Worm (Caenorhabditis elegans) whole organism, L2 larva: ENCODE data around the gene B0280.17.

Experiments used
- C34F6.9 ChIP-seq: fragments of 150-350 bp; optimal IDR thresholded peaks from 2 replicates; lab custom pipeline; 2014; ENCODE audit warnings: missing biosample characterization, missing genetic modification characterization
- F13H6.1 ChIP-seq: sonication (generic microtip); optimal IDR thresholded peaks from 2 replicates; lab custom pipeline; 2016; ENCODE audit warnings: missing genetic modification characterization, missing compliant biosample characterization
- Y55F3AM.14 ChIP-seq: fragments of 200-800 bp; sonication (Bioruptor generic); optimal IDR thresholded peaks from 2 replicates; lab custom pipeline; 2018; ENCODE audit warnings: mild to moderate bottlenecking, missing genetic modification characterization, missing compliant biosample characterization
- ZK546.5 ChIP-seq: sonication (generic microtip); optimal IDR thresholded peaks from 2 replicates; lab custom pipeline; 2017; ENCODE audit warnings: missing biosample characterization, missing genetic modification characterization
- alr-1 ChIP-seq: fragments of 150-350 bp; optimal IDR thresholded peaks from 2 replicates; lab custom pipeline; 2014; ENCODE audit warnings: missing biosample characterization, missing genetic modification characterization
- ama-1 ChIP-seq: fragments of 150-350 bp; optimal IDR thresholded peaks from 2 replicates; lab custom pipeline; 2018; ENCODE audit warnings: inconsistent platforms
- blmp-1 ChIP-seq: sonication (generic microtip); optimal IDR thresholded peaks from 2 replicates; lab custom pipeline; 2017; ENCODE audit warnings: missing genetic modification characterization, mild to moderate bottlenecking, missing compliant biosample characterization, antibody characterized with exemption, moderate library complexity; ENCODE audit not compliant: insufficient read depth
- ceh-16 ChIP-seq: fragments of 150-350 bp; optimal IDR thresholded peaks from 2 replicates; lab custom pipeline; 2014; ENCODE audit warnings: missing biosample characterization, missing genetic modification characterization
- ceh-82 ChIP-seq: fragments of 150-350 bp; optimal IDR thresholded peaks from 2 replicates; lab custom pipeline; 2014; ENCODE audit warnings: missing biosample characterization, missing genetic modification characterization
- crh-2 ChIP-seq: sonication (generic microtip); optimal IDR thresholded peaks from 2 replicates; lab custom pipeline; 2017; ENCODE audit warnings: missing biosample characterization, missing genetic modification characterization
- egl-27 ChIP-seq: sonication (generic microtip); optimal IDR thresholded peaks from 3 replicates; lab custom pipeline; 2017; ENCODE audit warnings: missing biosample characterization, missing genetic modification reagents, missing genetic modification characterization
- elt-1 ChIP-seq: fragments of 150-350 bp; optimal IDR thresholded peaks from 2 replicates; lab custom pipeline; 2014; ENCODE audit warnings: missing biosample characterization, missing genetic modification characterization
- elt-3 ChIP-seq: sonication (generic microtip); optimal IDR thresholded peaks from 2 replicates; lab custom pipeline; 2017; ENCODE audit warnings: missing biosample characterization, missing genetic modification characterization
- fos-1 ChIP-seq: fragments of 150-350 bp; optimal IDR thresholded peaks from 2 replicates; lab custom pipeline; 2014; ENCODE audit warnings: missing biosample characterization, missing genetic modification characterization
- gmeb-1 ChIP-seq: fragments of 150-350 bp; optimal IDR thresholded peaks from 2 replicates; lab custom pipeline; 2014; ENCODE audit warnings: missing biosample characterization, missing genetic modification characterization
- lin-11 ChIP-seq: fragments of 150-350 bp; sonication (generic microtip); optimal IDR thresholded peaks from 2 replicates; lab custom pipeline; 2014; ENCODE audit warnings: missing biosample characterization, missing genetic modification characterization, inconsistent platforms, mixed read lengths
- lin-13 ChIP-seq: fragments of 150-350 bp; optimal IDR thresholded peaks from 2 replicates; lab custom pipeline; 2014; ENCODE audit warnings: missing biosample characterization, missing genetic modification reagents, missing genetic modification characterization
- lin-39 ChIP-seq: fragments of 150-350 bp; optimal IDR thresholded peaks from 2 replicates; lab custom pipeline; 2014; ENCODE audit warnings: missing biosample characterization, missing genetic modification reagents, missing genetic modification characterization
- lsy-2 ChIP-seq, 2 experiments: fragments of 150-350 bp in 1 of 2; sonication (generic microtip) in 1 of 2; optimal IDR thresholded peaks; 2 replicates each; lab custom pipeline; 2014 to 2017; ENCODE audit warnings: missing biosample characterization in 2 of 2, missing genetic modification characterization in 2 of 2
- mab-5 ChIP-seq: fragments of 150-350 bp; optimal IDR thresholded peaks from 2 replicates; lab custom pipeline; 2014; ENCODE audit warnings: missing biosample characterization, missing genetic modification characterization
- mbf-1 ChIP-seq: sonication (generic microtip); optimal IDR thresholded peaks from 2 replicates; lab custom pipeline; 2017; ENCODE audit warnings: missing biosample characterization, missing genetic modification characterization
- mdl-1 ChIP-seq, 2 experiments: fragments of 150-350 bp in 1 of 2; sonication (generic microtip) in 1 of 2; optimal IDR thresholded peaks; 2 replicates each; lab custom pipeline; 2017; ENCODE audit warnings: missing biosample characterization in 2 of 2, missing genetic modification characterization in 2 of 2
- nhr-10 ChIP-seq: sonication (generic microtip); optimal IDR thresholded peaks from 2 replicates; lab custom pipeline; 2017; ENCODE audit warnings: missing biosample characterization, missing genetic modification characterization
- nhr-11 ChIP-seq: fragments of 150-350 bp; optimal IDR thresholded peaks from 2 replicates; lab custom pipeline; 2014; ENCODE audit warnings: missing biosample characterization, missing genetic modification characterization
- nhr-12 ChIP-seq: fragments of 150-350 bp; optimal IDR thresholded peaks from 2 replicates; lab custom pipeline; 2014; ENCODE audit warnings: missing biosample characterization, missing genetic modification characterization
- nhr-129 ChIP-seq: fragments of 150-350 bp; optimal IDR thresholded peaks from 2 replicates; lab custom pipeline; 2014; ENCODE audit warnings: missing biosample characterization, missing genetic modification characterization
- nhr-21 ChIP-seq: fragments of 150-350 bp; optimal IDR thresholded peaks from 2 replicates; lab custom pipeline; 2014; ENCODE audit warnings: missing biosample characterization, missing genetic modification characterization
- nhr-23 ChIP-seq: fragments of 150-350 bp; optimal IDR thresholded peaks from 2 replicates; lab custom pipeline; 2014; ENCODE audit warnings: missing biosample characterization, missing genetic modification reagents, missing genetic modification characterization
- nhr-237 ChIP-seq: fragments of 150-350 bp; optimal IDR thresholded peaks from 2 replicates; lab custom pipeline; 2014; ENCODE audit warnings: missing biosample characterization, missing genetic modification characterization
- nhr-6 ChIP-seq: fragments of 150-350 bp; optimal IDR thresholded peaks from 2 replicates; lab custom pipeline; 2014; ENCODE audit warnings: missing biosample characterization, missing genetic modification characterization
- nhr-77 ChIP-seq: fragments of 150-350 bp; optimal IDR thresholded peaks from 2 replicates; lab custom pipeline; 2014; ENCODE audit warnings: missing biosample characterization, missing genetic modification characterization
- skn-1 ChIP-seq: sonication (generic microtip); optimal IDR thresholded peaks from 2 replicates; lab custom pipeline; 2017; ENCODE audit warnings: missing biosample characterization, missing genetic modification characterization
- sma-3 ChIP-seq: sonication (generic microtip); optimal IDR thresholded peaks from 2 replicates; lab custom pipeline; 2016; ENCODE audit warnings: missing genetic modification reagents, missing genetic modification characterization, missing compliant biosample characterization
- sma-9 ChIP-seq, 2 experiments: fragments of 150-350 bp in 1 of 2; sonication (generic microtip) in 1 of 2; optimal IDR thresholded peaks; 2 replicates each; lab custom pipeline; 2014 to 2016; ENCODE audit warnings: missing genetic modification characterization in 2 of 2, mild to moderate bottlenecking in 1 of 2, missing biosample characterization in 1 of 2, missing compliant biosample characterization in 1 of 2, missing genetic modification reagents in 1 of 2, moderate library complexity in 1 of 2
- snpc-4 ChIP-seq: fragments of 150-350 bp; optimal IDR thresholded peaks from 2 replicates; lab custom pipeline; 2014; ENCODE audit warnings: missing biosample characterization, missing genetic modification characterization
- unc-39 ChIP-seq: fragments of 150-350 bp; optimal IDR thresholded peaks from 2 replicates; lab custom pipeline; 2014; ENCODE audit warnings: missing biosample characterization, missing genetic modification characterization
- unc-55 ChIP-seq: fragments of 150-350 bp; sonication (generic microtip); optimal IDR thresholded peaks from 3 replicates; lab custom pipeline; 2014; ENCODE audit warnings: missing biosample characterization, missing genetic modification reagents, missing genetic modification characterization
- unc-62 ChIP-seq: fragments of 150-350 bp; optimal IDR thresholded peaks from 2 replicates; lab custom pipeline; 2014; ENCODE audit warnings: missing biosample characterization, missing genetic modification reagents, missing genetic modification characterization
- zag-1 ChIP-seq: fragments of 150-350 bp; optimal IDR thresholded peaks from 2 replicates; lab custom pipeline; 2014; ENCODE audit warnings: missing biosample characterization, missing genetic modification characterization
- ztf-4 ChIP-seq: fragments of 150-350 bp; optimal IDR thresholded peaks from 2 replicates; lab custom pipeline; 2014; ENCODE audit warnings: missing biosample characterization, missing genetic modification characterization

B0280.17 gene

DNA sequence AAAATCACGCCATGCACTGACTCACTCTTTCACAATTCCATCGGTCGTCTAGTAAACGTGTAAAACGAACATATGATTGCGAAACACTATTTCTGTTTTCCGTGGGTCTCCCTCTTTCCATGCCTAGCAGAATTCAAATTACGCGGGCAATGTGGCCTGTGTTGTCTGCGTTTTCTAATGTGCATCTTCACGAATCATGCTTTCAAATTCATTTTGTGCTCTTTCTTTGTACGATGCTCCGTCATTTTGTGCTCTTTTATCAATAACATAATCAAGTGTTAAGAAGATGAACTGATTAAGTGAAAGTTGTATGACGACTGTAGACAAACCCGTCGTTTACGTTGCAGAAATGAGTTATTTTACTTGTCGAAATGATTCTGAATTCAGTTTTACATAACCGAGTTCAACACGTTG, 29.9 kb upstream of the B0280.17 start:
- TF ChIP-seq Y55F3AM.14 (GFP tag; lab: Kevin White, UChicago) = no peak
- no peak for TF ChIP-seq zag-1
- TF ChIP-seq unc-55 (GFP tag; lab: Kevin White, UChicago) = peak; percentile 57
- TF ChIP-seq F13H6.1 (tag; lab: Kevin White, UChicago) = peak; percentile 51
- TF ChIP-seq nhr-6 = no peak
- no peak for TF ChIP-seq nhr-12
- TF ChIP-seq nhr-10 (tag; lab: Kevin White, UChicago) = no peak
- no peak for TF ChIP-seq sma-3 (GFP tag; lab: Kevin White, UChicago)
- TF ChIP-seq ztf-4 (tag; lab: Kevin White, UChicago) = no peak
- TF ChIP-seq sma-9 (GFP tag; optimal IDR thresholded peaks at IDR 0.05; lab: Kevin White, UChicago) = peak; percentile 73
- no peak for TF ChIP-seq sma-9 (tag; optimal IDR thresholded peaks at IDR 0.05; lab: Kevin White, UChicago)
- no peak for TF ChIP-seq nhr-23
- TF ChIP-seq ama-1 (lab: Kevin White, UChicago) = no peak
- TF ChIP-seq alr-1 (tag; lab: Kevin White, UChicago) = no peak
- no peak for TF ChIP-seq ZK546.5 (tag; lab: Kevin White, UChicago)
- TF ChIP-seq mab-5 = no peak
- TF ChIP-seq ceh-16 = no peak
- TF ChIP-seq crh-2 (tag; lab: Kevin White, UChicago) = peak; percentile 87
- no peak for TF ChIP-seq nhr-11 (tag; lab: Kevin White, UChicago)
- TF ChIP-seq lin-11 (tag; lab: Kevin White, UChicago) = no peak
- peak; percentile 43 for TF ChIP-seq egl-27 (tag; lab: Kevin White, UChicago)
- TF ChIP-seq elt-3 (tag; lab: Kevin White, UChicago) = no peak
- peak; percentile 80 for TF ChIP-seq C34F6.9
- peak; percentile 76 for TF ChIP-seq nhr-129 (tag; lab: Kevin White, UChicago)
- TF ChIP-seq lin-13 (GFP tag; lab: Kevin White, UChicago) = no peak
- TF ChIP-seq nhr-21 (tag; lab: Kevin White, UChicago) = no peak
- peak; percentile 95 for TF ChIP-seq fos-1 (tag; lab: Kevin White, UChicago)
- TF ChIP-seq lsy-2 (tag; optimal IDR thresholded peaks at IDR 0.05; lab: Kevin White, UChicago) = peak in 1 of 2 experiments; percentile 50
- no peak for TF ChIP-seq snpc-4
- peak in 1 of 2 experiments; percentile 21 for TF ChIP-seq mdl-1 (tag; optimal IDR thresholded peaks at IDR 0.05; lab: Kevin White, UChicago)
- no peak for TF ChIP-seq unc-62 (GFP tag; lab: Kevin White, UChicago)
- peak; percentile 71 for TF ChIP-seq blmp-1 (tag; lab: Kevin White, UChicago)
- no peak for TF ChIP-seq nhr-77 (tag; lab: Kevin White, UChicago)
- TF ChIP-seq nhr-237 (tag; lab: Kevin White, UChicago) = no peak
- TF ChIP-seq gmeb-1 (tag; lab: Kevin White, UChicago) = peak; percentile 52
- TF ChIP-seq, all 48 proteins: peak for 12

DNA sequence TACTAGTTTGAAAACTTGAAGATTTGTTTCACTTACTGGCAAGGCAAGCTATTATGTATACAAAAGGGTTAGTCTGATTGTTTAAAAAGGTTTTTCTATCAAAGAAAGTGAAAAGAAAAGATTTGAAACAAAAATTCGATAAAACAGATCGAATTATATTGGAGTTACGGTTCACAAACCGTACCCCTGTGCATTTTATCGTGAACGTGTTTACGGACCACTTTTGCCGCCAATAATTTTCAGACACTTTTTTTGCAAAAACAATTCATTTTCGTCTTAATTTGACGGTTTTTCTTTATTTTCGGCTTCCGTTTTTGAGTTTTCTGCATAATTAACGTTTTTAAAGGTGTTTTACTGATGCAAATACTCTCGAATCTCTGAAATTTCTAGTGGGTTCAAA, 29.4 kb upstream of the B0280.17 start:
- TF ChIP-seq gmeb-1 (tag; lab: Kevin White, UChicago) (no peak), zag-1 (no peak), mab-5 (no peak), lin-39 (tag; lab: Kevin White, UChicago) (no peak), Y55F3AM.14 (GFP tag; lab: Kevin White, UChicago) (no peak), alr-1 (tag; lab: Kevin White, UChicago) (no peak), sma-3 (GFP tag; lab: Kevin White, UChicago) (no peak), lin-13 (GFP tag; lab: Kevin White, UChicago) (no peak), mbf-1 (no peak), nhr-6 (no peak), ceh-82 (no peak), lin-11 (tag; lab: Kevin White, UChicago) (no peak), unc-55 (GFP tag; lab: Kevin White, UChicago) (no peak), elt-1 (tag; lab: Kevin White, UChicago) (no peak), C34F6.9 (no peak), skn-1 (tag; lab: Kevin White, UChicago) (no peak), crh-2 (tag; lab: Kevin White, UChicago) (no peak), unc-39 (no peak)
- TF ChIP-seq, all 48 proteins: peak for 0
